Fruit fly (Drosophila melanogaster) whole organism, adult: ENCODE data around the gene CG10681.

ENCODE experiments used
- CG11617 ChIP-seq: fragments of 200-800 bp; sonication (Bioruptor generic); optimal IDR thresholded peaks from 2 replicates; lab custom pipeline; 2017; ENCODE audit warnings: mild to moderate bottlenecking, missing biosample characterization, missing genetic modification reagents, missing genetic modification characterization
- CG14711 ChIP-seq: fragments of 200-800 bp; sonication (Bioruptor generic); optimal IDR thresholded peaks from 2 replicates; lab custom pipeline; 2018; ENCODE audit warnings: missing biosample characterization, mild to moderate bottlenecking, missing genetic modification characterization, moderate library complexity
- CG1620 ChIP-seq: fragments of 200-800 bp; sonication (Bioruptor generic); optimal IDR thresholded peaks from 2 replicates; lab custom pipeline; 2016; ENCODE audit warnings: missing biosample characterization, missing genetic modification characterization
- CG7045 ChIP-seq: fragments of 200-800 bp; sonication (Bioruptor generic); optimal IDR thresholded peaks from 2 replicates; lab custom pipeline; 2017; ENCODE audit warnings: missing biosample characterization, mild to moderate bottlenecking, missing genetic modification characterization
- CG7101 ChIP-seq: fragments of 200-800 bp; sonication (Bioruptor generic); optimal IDR thresholded peaks from 2 replicates; lab custom pipeline; 2018; ENCODE audit warnings: missing biosample characterization, mild to moderate bottlenecking, missing genetic modification characterization, moderate library complexity
- Crg-1 ChIP-seq: fragments of 200-800 bp; sonication (Bioruptor generic); optimal IDR thresholded peaks from 2 replicates; lab custom pipeline; 2016; ENCODE audit warnings: missing biosample characterization, missing genetic modification characterization
- Hr96 ChIP-seq: fragments of 200-800 bp; sonication (Bioruptor generic); optimal IDR thresholded peaks from 2 replicates; lab custom pipeline; 2016; ENCODE audit warnings: missing biosample characterization, missing genetic modification characterization
- Mnt ChIP-seq: fragments of 200-800 bp; sonication (Bioruptor generic); optimal IDR thresholded peaks from 2 replicates; lab custom pipeline; 2016; ENCODE audit warnings: missing biosample characterization, mild to moderate bottlenecking, missing genetic modification characterization
- bab1 ChIP-seq: fragments of 200-800 bp; sonication (Bioruptor generic); optimal IDR thresholded peaks from 3 replicates; lab custom pipeline; 2019; ENCODE audit warnings: missing biosample characterization, mild to moderate bottlenecking, missing genetic modification characterization, moderate library complexity
- kay ChIP-seq: fragments of 200-800 bp; sonication (Bioruptor generic); peaks from one replicate; lab custom pipeline; 2016; ENCODE audit warnings: missing biosample characterization, missing genetic modification characterization, borderline replicate concordance
- ovo ChIP-seq: fragments of 200-800 bp; sonication (Bioruptor generic); optimal IDR thresholded peaks from 2 replicates; lab custom pipeline; 2016; ENCODE audit warnings: missing biosample characterization, missing genetic modification characterization
- pad ChIP-seq: fragments of 200-800 bp; sonication (Bioruptor generic); optimal IDR thresholded peaks from 3 replicates; lab custom pipeline; 2017; ENCODE audit warnings: missing biosample characterization, missing genetic modification characterization, mild to moderate bottlenecking, moderate library complexity, missing genetic modification reagents
- tj ChIP-seq: fragments of 200-800 bp; sonication (Bioruptor generic); optimal IDR thresholded peaks from 3 replicates; lab custom pipeline; 2017; ENCODE audit warnings: missing biosample characterization, mild to moderate bottlenecking, missing genetic modification characterization, moderate library complexity
- toe ChIP-seq: fragments of 200-800 bp; sonication (Bioruptor generic); optimal IDR thresholded peaks from 2 replicates; lab custom pipeline; 2016; ENCODE audit warnings: missing biosample characterization, missing genetic modification characterization

dm6 chr3L:12484464-12484863, 16.8 kb upstream of the CG10681 start:
- TF ChIP-seq Mnt (GFP tag; lab: Kevin White, UChicago): no peak
- no peak for TF ChIP-seq tj
- no peak for TF ChIP-seq Crg-1 (GFP tag; lab: Kevin White, UChicago)
- TF ChIP-seq kay (GFP tag; lab: Kevin White, UChicago): no peak
- no peak for TF ChIP-seq pad (GFP tag; lab: Kevin White, UChicago)
- TF ChIP-seq bab1 (GFP tag; lab: Kevin White, UChicago): no peak
- TF ChIP-seq toe (GFP tag; lab: Kevin White, UChicago): no peak
- TF ChIP-seq CG14711: no peak
- no peak for TF ChIP-seq CG7101 (tag; lab: Kevin White, UChicago)
- no peak for TF ChIP-seq CG7045 (GFP tag; lab: Kevin White, UChicago)
- TF ChIP-seq Hr96 (GFP tag; lab: Kevin White, UChicago): no peak
- no peak for TF ChIP-seq ovo
- TF ChIP-seq CG1620: no peak
- TF ChIP-seq CG11617 (GFP tag; lab: Kevin White, UChicago): no peak
